Fruit fly (Drosophila melanogaster): ENCODE measurements around the gene CG13901.

The CG13901 gene

dm6 chr3L:796926-797802 is 40.5 kb downstream of the CG13901 start (continued):
- TF ChIP-seq Max (GFP tag; optimal IDR thresholded peaks at IDR 0.05) (peak; percentile 16), tup (GFP tag; optimal IDR thresholded peaks at IDR 0.05) (no peak), Mrtf (GFP tag; IDR thresholded peaks at IDR 0.05) (0 out of 3 replicates have a peak, but pooled peaks have one; percentile 22), Aef1 (GFP tag; IDR thresholded peaks at IDR 0.05) (peak; percentile 55), Usf (GFP tag; optimal IDR thresholded peaks at IDR 0.05) (no peak), CG18476 (GFP tag; optimal IDR thresholded peaks at IDR 0.05) (peak; percentile 49), Fer2 (tag; optimal IDR thresholded peaks at IDR 0.05) (peak; percentile 36), CG3065 (GFP tag; optimal IDR thresholded peaks at IDR 0.05) (no peak), CG12104 (GFP tag; optimal IDR thresholded peaks at IDR 0.05) (no peak), Atf6 (GFP tag; IDR thresholded peaks at IDR 0.05) (peak; percentile 10; the same call in 1 of the 2 replicates), CG8089 (GFP tag; optimal IDR thresholded peaks at IDR 0.05) (no peak), Sry-δ (GFP tag; optimal IDR thresholded peaks at IDR 0.05) (no peak), NC2α (GFP tag; optimal IDR thresholded peaks at IDR 0.05) (no peak), CG17359 (tag; optimal IDR thresholded peaks at IDR 0.05) (peak; percentile 78), ap (GFP tag; IDR thresholded peaks at IDR 0.05) (0 out of 2 replicates have a peak, but pooled peaks have one; percentile 9), zen2 (GFP tag; IDR thresholded peaks at IDR 0.05; ENCODE audit: partially characterized antibody) (no peak), grau (tag; optimal IDR thresholded peaks at IDR 0.05) (peak; percentile 59), klu (GFP tag; IDR thresholded peaks at IDR 0.05) (0 out of 2 replicates have a peak, but pooled peaks have one; percentile 13), CG11247 (GFP tag; IDR thresholded peaks at IDR 0.05) (0 out of 2 replicates have a peak, but pooled peaks have one; percentile 21), lilli (GFP tag; optimal IDR thresholded peaks at IDR 0.05) (no peak), sna (GFP tag; IDR thresholded peaks at IDR 0.05; ENCODE audit: partially characterized antibody) (no peak), CG2120 (GFP tag; optimal IDR thresholded peaks at IDR 0.05) (peak; percentile 26), ken (GFP tag; IDR thresholded peaks at IDR 0.05) (no peak), gsb-n (tag; optimal IDR thresholded peaks at IDR 0.05) (peak; percentile 54), CG1832 (GFP tag; optimal IDR thresholded peaks at IDR 0.05) (no peak), zfh2 (GFP tag; optimal IDR thresholded peaks at IDR 0.05) (no peak), oc (tag; optimal IDR thresholded peaks at IDR 0.05) (no peak), Eip74EF (GFP tag; optimal IDR thresholded peaks at IDR 0.05) (peak in 1 of 2 experiments; percentile 48), CG11093 (GFP tag; IDR thresholded peaks at IDR 0.05) (no peak), salm (tag; optimal IDR thresholded peaks at IDR 0.05) (peak; percentile 44), Six4 (GFP tag; optimal IDR thresholded peaks at IDR 0.05) (peak; percentile 50), Hey (tag; optimal IDR thresholded peaks at IDR 0.05) (peak; percentile 91), C15 (GFP tag; IDR thresholded peaks at IDR 0.05) (no peak), CG17186 (GFP tag; optimal IDR thresholded peaks at IDR 0.05) (no peak), CG13123 (GFP tag; optimal IDR thresholded peaks at IDR 0.05) (no peak), bowl (GFP tag; IDR thresholded peaks at IDR 0.05) (no peak), YL-1 (GFP tag; optimal IDR thresholded peaks at IDR 0.05) (no peak), sens (GFP tag) (no peak), sc (optimal IDR thresholded peaks at IDR 0.05) (no peak), sc (GFP tag; optimal IDR thresholded peaks at IDR 0.05) (no peak), Rx (GFP tag; IDR thresholded peaks at IDR 0.05) (peak; percentile 29; the same call in 1 of the 2 replicates), ssp (GFP tag; IDR thresholded peaks at IDR 0.05) (peak; percentile 55), disco-r (GFP tag; optimal IDR thresholded peaks at IDR 0.05) (no peak), CG12219 (GFP tag; optimal IDR thresholded peaks at IDR 0.05) (peak; percentile 6), CoRest (tag; optimal IDR thresholded peaks at IDR 0.05) (peak; percentile 53), Atf-2 (GFP tag; optimal IDR thresholded peaks at IDR 0.05) (no peak), peb (GFP tag; IDR thresholded peaks at IDR 0.05) (no peak), vvl (GFP tag; IDR thresholded peaks at IDR 0.05) (peak; percentile 75), onecut (GFP tag; IDR thresholded peaks at IDR 0.05) (peak; percentile 62), lbe (GFP tag; optimal IDR thresholded peaks at IDR 0.05) (no peak)

All from whole organism, embryonic.